Fruit fly (Drosophila melanogaster) whole organism, embryonic: ENCODE measurements around the gene CLS.

Experiments
- Ada2b ChIP-seq: fragments of 200-800 bp; sonication (Bioruptor generic); IDR thresholded peaks from 2 replicates; pipeline ENCODE4 v1.3.6; 2022; ENCODE audit warnings: missing biosample characterization, missing genetic modification characterization
- Atf3 ChIP-seq: fragments of 200-800 bp; sonication (Bioruptor generic); optimal IDR thresholded peaks from 3 replicates; lab custom pipeline; 2016; ENCODE audit warnings: missing biosample characterization, missing genetic modification characterization
- B-H1 ChIP-seq: fragments of 200-800 bp; sonication (Bioruptor generic); IDR thresholded peaks from 3 replicates; pipeline ENCODE4 v1.3.6; 2022; ENCODE audit warnings: missing biosample characterization, missing genetic modification characterization
- CG10147 ChIP-seq: fragments of 200-800 bp; sonication (Bioruptor generic); optimal IDR thresholded peaks from 2 replicates; lab custom pipeline; 2019; ENCODE audit warnings: missing biosample characterization, mild to moderate bottlenecking, missing genetic modification characterization, moderate library complexity
- CG10366 ChIP-seq: fragments of 200-800 bp; sonication (Bioruptor generic); IDR thresholded peaks from 2 replicates; pipeline ENCODE4 v1.3.6; 2022; ENCODE audit warnings: missing biosample characterization, missing genetic modification characterization
- CG10979 ChIP-seq: fragments of 200-800 bp; sonication (Bioruptor generic); optimal IDR thresholded peaks from 2 replicates; lab custom pipeline; 2018; ENCODE audit warnings: missing biosample characterization, mild to moderate bottlenecking, missing genetic modification characterization, moderate library complexity
- CG11398 ChIP-seq: fragments of 200-800 bp; sonication (Bioruptor generic); optimal IDR thresholded peaks from 2 replicates; lab custom pipeline; 2016; ENCODE audit warnings: missing biosample characterization, missing genetic modification characterization
- CG11504 ChIP-seq: fragments of 200-800 bp; sonication (Bioruptor generic); optimal IDR thresholded peaks from 3 replicates; lab custom pipeline; 2019; ENCODE audit warnings: missing biosample characterization, mild to moderate bottlenecking, missing genetic modification characterization, moderate library complexity
- CG14050 ChIP-seq: fragments of 200-800 bp; sonication (Bioruptor generic); IDR thresholded peaks from 3 replicates; pipeline ENCODE4 v1.3.6; 2022; ENCODE audit warnings: missing biosample characterization, missing genetic modification characterization
- CG15601 ChIP-seq: fragments of 200-800 bp; sonication (Bioruptor generic); optimal IDR thresholded peaks from 3 replicates; lab custom pipeline; 2019; ENCODE audit warnings: missing biosample characterization, mild to moderate bottlenecking, missing genetic modification characterization, moderate library complexity
- CG16779 ChIP-seq: fragments of 200-800 bp; sonication (Bioruptor generic); IDR thresholded peaks from 2 replicates; pipeline ENCODE4 v1.3.6; 2022; ENCODE audit warnings: missing biosample characterization, missing genetic modification characterization
- CG17568 ChIP-seq: fragments of 200-800 bp; sonication (Bioruptor generic); optimal IDR thresholded peaks from 2 replicates; lab custom pipeline; 2018; ENCODE audit warnings: missing biosample characterization, mild to moderate bottlenecking, missing genetic modification characterization, moderate library complexity
- CG30020 ChIP-seq: fragments of 200-800 bp; optimal IDR thresholded peaks from 2 replicates; lab custom pipeline; 2019; ENCODE audit warnings: missing biosample characterization, mild to moderate bottlenecking, missing genetic modification characterization, moderate library complexity
- CG31365 ChIP-seq: fragments of 200-800 bp; sonication (Bioruptor generic); optimal IDR thresholded peaks from 2 replicates; lab custom pipeline; 2018; ENCODE audit warnings: missing biosample characterization, mild to moderate bottlenecking, missing genetic modification characterization
- CG31441 ChIP-seq: fragments of 200-800 bp; sonication (Bioruptor generic); IDR thresholded peaks from 2 replicates; pipeline ENCODE4 v1.3.6; 2022; ENCODE audit warnings: missing biosample characterization, missing genetic modification characterization
- CG5953 ChIP-seq: fragments of 200-800 bp; sonication (Bioruptor generic); IDR thresholded peaks from 2 replicates; pipeline ENCODE4 v1.3.6; 2022; ENCODE audit warnings: missing biosample characterization, missing genetic modification characterization
- CG6689 ChIP-seq: fragments of 200-800 bp; sonication (Bioruptor generic); IDR thresholded peaks from 2 replicates; pipeline ENCODE4 v1.3.6; 2022; ENCODE audit warnings: missing biosample characterization, missing genetic modification characterization
- CG6854 ChIP-seq: fragments of 200-800 bp; sonication (Bioruptor generic); optimal IDR thresholded peaks from 3 replicates; lab custom pipeline; 2017; ENCODE audit warnings: missing biosample characterization, mild to moderate bottlenecking, missing genetic modification characterization
- CG7963 ChIP-seq: fragments of 200-800 bp; sonication (Bioruptor generic); IDR thresholded peaks from 3 replicates; pipeline ENCODE4 v1.3.6; 2022; ENCODE audit warnings: missing biosample characterization, missing genetic modification characterization; ENCODE audit not compliant: partially characterized antibody
- CG8478 ChIP-seq: fragments of >200 bp; optimal IDR thresholded peaks from 2 replicates; lab custom pipeline; 2018
- CG8765 ChIP-seq: fragments of 200-800 bp; sonication (Bioruptor generic); IDR thresholded peaks from 2 replicates; pipeline ENCODE4 v1.3.6; 2022; ENCODE audit warnings: missing biosample characterization, missing genetic modification characterization
- CG9215 ChIP-seq: fragments of 200-800 bp; sonication (Bioruptor generic); IDR thresholded peaks from 2 replicates; pipeline ENCODE4 v1.3.6; 2022; ENCODE audit warnings: missing biosample characterization, missing genetic modification characterization
- CG9932 ChIP-seq: fragments of 200-800 bp; sonication (Bioruptor generic); IDR thresholded peaks from 2 replicates; pipeline ENCODE4 v1.3.6; 2022; ENCODE audit warnings: missing biosample characterization, missing genetic modification characterization
- CTCF ChIP-seq: fragments of 200-800 bp; sonication (Bioruptor generic); optimal IDR thresholded peaks from 2 replicates; lab custom pipeline; 2017; ENCODE audit warnings: missing biosample characterization, mild to moderate bottlenecking, missing genetic modification characterization, moderate library complexity
- D19B ChIP-seq: fragments of 200-800 bp; sonication (Bioruptor generic); optimal IDR thresholded peaks from 2 replicates; lab custom pipeline; 2017; ENCODE audit warnings: missing biosample characterization, mild to moderate bottlenecking, missing genetic modification characterization
- Gsc ChIP-seq: fragments of 200-800 bp; sonication (Bioruptor generic); IDR thresholded peaks from 2 replicates; pipeline ENCODE4 v1.3.6; 2022; ENCODE audit warnings: missing biosample characterization, missing genetic modification characterization
- HmgD ChIP-seq: fragments of 200-800 bp; sonication (Bioruptor generic); optimal IDR thresholded peaks from 3 replicates; lab custom pipeline; 2016; ENCODE audit warnings: missing biosample characterization, missing genetic modification characterization
- Jarid2 ChIP-seq: fragments of 200-800 bp; sonication (Bioruptor generic); optimal IDR thresholded peaks from 3 replicates; lab custom pipeline; 2017; ENCODE audit warnings: mild to moderate bottlenecking, missing biosample characterization, missing genetic modification reagents, missing genetic modification characterization
- NC2α ChIP-seq: fragments of 200-800 bp; sonication (Bioruptor generic); optimal IDR thresholded peaks from 2 replicates; lab custom pipeline; 2016; ENCODE audit warnings: missing biosample characterization, missing genetic modification characterization
- Sox100B ChIP-seq: fragments of 200-800 bp; sonication (Bioruptor generic); optimal IDR thresholded peaks from 3 replicates; lab custom pipeline; 2018; ENCODE audit warnings: missing biosample characterization, mild to moderate bottlenecking, missing genetic modification characterization
- Sox102F ChIP-seq: fragments of 200-800 bp; sonication (Bioruptor generic); optimal IDR thresholded peaks from 2 replicates; lab custom pipeline; 2018; ENCODE audit warnings: missing biosample characterization, mild to moderate bottlenecking, missing genetic modification characterization, moderate library complexity
- Taf1 ChIP-seq: fragments of 200-800 bp; sonication (Bioruptor generic); IDR thresholded peaks from 2 replicates; pipeline ENCODE4 v1.3.6; 2022; ENCODE audit warnings: missing biosample characterization, missing genetic modification characterization
- ac ChIP-seq: fragments of 200-800 bp; sonication (Bioruptor generic); optimal IDR thresholded peaks from 3 replicates; lab custom pipeline; 2017; ENCODE audit warnings: missing biosample characterization, mild to moderate bottlenecking, missing genetic modification characterization
- caup ChIP-seq: fragments of 200-800 bp; sonication (Bioruptor generic); optimal IDR thresholded peaks from 3 replicates; lab custom pipeline; 2017; ENCODE audit warnings: missing biosample characterization, mild to moderate bottlenecking, missing genetic modification characterization, moderate library complexity; ENCODE audit not compliant: severe bottlenecking
- chinmo ChIP-seq: fragments of 200-800 bp; sonication (Bioruptor generic); IDR thresholded peaks from 4 replicates; pipeline ENCODE4 v1.3.6; 2022; ENCODE audit warnings: missing biosample characterization, missing genetic modification characterization; ENCODE audit not compliant: partially characterized antibody
- chn ChIP-seq: fragments of 200-800 bp; sonication (Bioruptor generic); optimal IDR thresholded peaks from 2 replicates; lab custom pipeline; 2016; ENCODE audit warnings: missing biosample characterization, missing genetic modification characterization
- croc ChIP-seq: fragments of 200-800 bp; sonication (Bioruptor generic); conservative IDR thresholded peaks from 3 replicates; pipeline ENCODE4 v1.3.6; 2022; ENCODE audit warnings: missing biosample characterization, missing genetic modification characterization
- dati ChIP-seq: fragments of 200-800 bp; sonication (Bioruptor generic); IDR thresholded peaks from 2 replicates; pipeline ENCODE4 v1.3.6; 2022; ENCODE audit warnings: missing biosample characterization, missing genetic modification characterization
- esg ChIP-seq: fragments of 200-800 bp; sonication (Bioruptor generic); conservative IDR thresholded peaks from 2 replicates; pipeline ENCODE4 v1.3.6; 2022; ENCODE audit warnings: missing biosample characterization, missing genetic modification characterization
- ftz-f1 ChIP-seq: fragments of 200-800 bp; sonication (Bioruptor generic); optimal IDR thresholded peaks from 2 replicates; lab custom pipeline; 2016; ENCODE audit warnings: missing biosample characterization, missing genetic modification characterization
- gcm ChIP-seq: fragments of 200-800 bp; sonication (Bioruptor generic); optimal IDR thresholded peaks from 2 replicates; lab custom pipeline; 2019; ENCODE audit warnings: missing biosample characterization, mild to moderate bottlenecking, missing genetic modification characterization, moderate library complexity
- gt ChIP-seq: fragments of 200-800 bp; sonication (Bioruptor generic); IDR thresholded peaks from 2 replicates; pipeline ENCODE4 v1.3.6; 2022; ENCODE audit warnings: missing biosample characterization, missing genetic modification characterization
- h ChIP-seq: fragments of >200 bp; optimal IDR thresholded peaks from 2 replicates; lab custom pipeline; 2017
- kni ChIP-seq: fragments of 200-800 bp; sonication (Bioruptor generic); optimal IDR thresholded peaks from 3 replicates; lab custom pipeline; 2017; ENCODE audit warnings: mild to moderate bottlenecking, missing biosample characterization, missing genetic modification reagents, missing genetic modification characterization
- lbe ChIP-seq: fragments of 200-800 bp; sonication (Bioruptor generic); optimal IDR thresholded peaks from 2 replicates; lab custom pipeline; 2016; ENCODE audit warnings: missing biosample characterization, mild to moderate bottlenecking, missing genetic modification characterization
- lilli ChIP-seq: fragments of 200-800 bp; sonication (Bioruptor generic); optimal IDR thresholded peaks from 3 replicates; lab custom pipeline; 2016; ENCODE audit warnings: missing biosample characterization, missing genetic modification characterization
- odd ChIP-seq: fragments of 200-800 bp; sonication (Bioruptor generic); optimal IDR thresholded peaks from 2 replicates; lab custom pipeline; 2017; ENCODE audit warnings: missing biosample characterization, mild to moderate bottlenecking, missing genetic modification characterization
- schlank ChIP-seq: fragments of 200-800 bp; sonication (Bioruptor generic); optimal IDR thresholded peaks from 2 replicates; lab custom pipeline; 2018; ENCODE audit warnings: missing biosample characterization, mild to moderate bottlenecking, missing genetic modification characterization
- tio ChIP-seq: fragments of 200-800 bp; sonication (Bioruptor generic); optimal IDR thresholded peaks from 2 replicates; lab custom pipeline; 2017; ENCODE audit warnings: missing biosample characterization, missing genetic modification characterization, inconsistent platforms
- unc-4 ChIP-seq: fragments of 200-800 bp; sonication (Bioruptor generic); IDR thresholded peaks from 2 replicates; pipeline ENCODE4 v1.3.6; 2022; ENCODE audit warnings: missing biosample characterization, missing genetic modification characterization; ENCODE audit not compliant: partially characterized antibody
- wek ChIP-seq: fragments of 200-800 bp; sonication (Bioruptor generic); optimal IDR thresholded peaks from 3 replicates; lab custom pipeline; 2018; ENCODE audit warnings: missing biosample characterization, mild to moderate bottlenecking, missing genetic modification characterization, moderate library complexity
- z ChIP-seq: fragments of 200-800 bp; sonication (Bioruptor generic); IDR thresholded peaks from 3 replicates; pipeline ENCODE4 v1.3.6; 2022; ENCODE audit warnings: missing biosample characterization, missing genetic modification characterization

CLS gene

dm6 chr3R:25684859-25685258 is 2.3 kb downstream of the CLS start, which contains the start of gene RpL27 (continued):
- no peak for TF ChIP-seq dati (GFP tag; lab: Robert Waterston, UW)
- TF ChIP-seq esg (GFP tag; lab: Robert Waterston, UW): no peak
- 0 out of 2 replicates have a peak, but pooled peaks have one; percentile 60 for TF ChIP-seq CG16779
- TF ChIP-seq gt: no peak; the same call in 1 of the 2 replicates
- TF ChIP-seq B-H1 (GFP tag; lab: Robert Waterston, UW): peak; percentile 42; the same call in 1 of the 3 replicates
- 0 out of 2 replicates have a peak, but pooled peaks have one; percentile 40 for TF ChIP-seq CG9215 (GFP tag; lab: Robert Waterston, UW)
- peak; percentile 49 for TF ChIP-seq ac (GFP tag; lab: Kevin White, UChicago)
- TF ChIP-seq CG10147 (GFP tag; lab: Kevin White, UChicago): peak; percentile 79
- peak; percentile 45 for TF ChIP-seq NC2α
- TF ChIP-seq tio: peak; percentile 33
- TF ChIP-seq CG11398 (GFP tag; lab: Kevin White, UChicago): peak; percentile 57
- TF ChIP-seq lbe (GFP tag; lab: Kevin White, UChicago): peak; percentile 71
- no peak for TF ChIP-seq CG7963 (GFP tag; lab: Robert Waterston, UW)
- peak; percentile 64 for TF ChIP-seq CTCF (GFP tag; lab: Kevin White, UChicago)
- peak; percentile 72 for TF ChIP-seq CG31365 (tag; lab: Kevin White, UChicago)
- TF ChIP-seq Sox102F: no peak
- TF ChIP-seq CG17568 (GFP tag; lab: Kevin White, UChicago): peak; percentile 89
- TF ChIP-seq CG8478 (lab: Kevin White, UChicago): no peak
- peak; percentile 41; the same call in 1 of the 2 replicates for TF ChIP-seq Taf1 (GFP tag; lab: Robert Waterston, UW)
- TF ChIP-seq CG5953 (GFP tag; lab: Robert Waterston, UW): peak; percentile 65
- peak; percentile 81 for TF ChIP-seq wek (GFP tag; lab: Kevin White, UChicago)
- TF ChIP-seq odd (GFP tag; lab: Kevin White, UChicago): peak; percentile 85
- peak; percentile 96 for TF ChIP-seq caup
- TF ChIP-seq lilli (GFP tag; lab: Kevin White, UChicago): peak; percentile 70
- TF ChIP-seq Gsc (GFP tag; lab: Robert Waterston, UW): no peak
- peak; percentile 52 for TF ChIP-seq CG30020
- TF ChIP-seq ftz-f1 (GFP tag; lab: Kevin White, UChicago): peak; percentile 48
- TF ChIP-seq CG6854: peak; percentile 81
- TF ChIP-seq gcm (GFP tag; lab: Kevin White, UChicago): peak; percentile 75
- peak; percentile 58; the same call in 1 of the 2 replicates for TF ChIP-seq Ada2b (GFP tag; lab: Robert Waterston, UW)
- TF ChIP-seq croc (GFP tag; lab: Robert Waterston, UW): peak; percentile 44; the same call in 2 of the 3 replicates
- no peak for TF ChIP-seq CG8765 (GFP tag; lab: Robert Waterston, UW)
- TF ChIP-seq chinmo (GFP tag; lab: Robert Waterston, UW): no peak
- peak; percentile 53 for TF ChIP-seq kni (GFP tag; lab: Kevin White, UChicago)
- TF ChIP-seq HmgD (GFP tag; lab: Kevin White, UChicago): peak; percentile 78
- peak; percentile 78 for TF ChIP-seq Sox100B (GFP tag; lab: Kevin White, UChicago)
- TF ChIP-seq, all 482 proteins: peak for 394

dm6 chr3R:25680528-25680927 is 6.6 kb downstream of the CLS start, which contains the start of the genes CG4743 and Idh3g:
CG4743 (minus strand) TSS chr3R:25680550.
Idh3g (plus strand) TSS chr3R:25680845.
- TF ChIP-seq CG14050 (GFP tag; lab: Robert Waterston, UW) (peak; percentile 95), Jarid2 (GFP tag; lab: Kevin White, UChicago) (peak; percentile 76), schlank (tag; lab: Kevin White, UChicago) (peak; percentile 81), CG10979 (tag; lab: Kevin White, UChicago) (peak; percentile 98), unc-4 (GFP tag; lab: Robert Waterston, UW) (0 out of 2 replicates have a peak, but pooled peaks have one; percentile 31), chn (GFP tag; lab: Kevin White, UChicago) (peak; percentile 88), CG10366 (GFP tag; lab: Robert Waterston, UW) (peak; percentile 95), CG15601 (tag; lab: Kevin White, UChicago) (peak; percentile 96), CG6689 (GFP tag; lab: Robert Waterston, UW) (peak; percentile 97), CG11504 (tag; lab: Kevin White, UChicago) (peak; percentile 96), CG9932 (GFP tag; lab: Robert Waterston, UW) (peak; percentile 94), h (lab: Kevin White, UChicago) (no peak), Atf3 (peak; percentile 62), CG17568 (GFP tag; lab: Kevin White, UChicago) (peak; percentile 96), D19B (GFP tag; lab: Kevin White, UChicago) (peak; percentile 87), CG31441 (peak; percentile 99), CG31365 (tag; lab: Kevin White, UChicago) (peak; percentile 70), z (GFP tag; lab: Robert Waterston, UW) (peak; percentile 67; the same call in 1 of the 3 replicates)
